Worm (Caenorhabditis elegans) whole organism, L2 larva: ENCODE measurements around the gene lido-15.

Experiments
- C34F6.9 ChIP-seq: fragments of 150-350 bp; optimal IDR thresholded peaks from 2 replicates; lab custom pipeline; 2014; ENCODE audit warnings: missing biosample characterization, missing genetic modification characterization
- F13H6.1 ChIP-seq: sonication (generic microtip); optimal IDR thresholded peaks from 2 replicates; lab custom pipeline; 2016; ENCODE audit warnings: missing genetic modification characterization, missing compliant biosample characterization
- Y55F3AM.14 ChIP-seq: fragments of 200-800 bp; sonication (Bioruptor generic); optimal IDR thresholded peaks from 2 replicates; lab custom pipeline; 2018; ENCODE audit warnings: mild to moderate bottlenecking, missing genetic modification characterization, missing compliant biosample characterization
- ZK546.5 ChIP-seq: sonication (generic microtip); optimal IDR thresholded peaks from 2 replicates; lab custom pipeline; 2017; ENCODE audit warnings: missing biosample characterization, missing genetic modification characterization
- alr-1 ChIP-seq: fragments of 150-350 bp; optimal IDR thresholded peaks from 2 replicates; lab custom pipeline; 2014; ENCODE audit warnings: missing biosample characterization, missing genetic modification characterization
- aly-2 ChIP-seq: fragments of 150-350 bp; optimal IDR thresholded peaks from 2 replicates; lab custom pipeline; 2014; ENCODE audit warnings: missing biosample characterization, missing genetic modification characterization
- ama-1 ChIP-seq: fragments of 150-350 bp; optimal IDR thresholded peaks from 2 replicates; lab custom pipeline; 2018; ENCODE audit warnings: inconsistent platforms
- blmp-1 ChIP-seq: sonication (generic microtip); optimal IDR thresholded peaks from 2 replicates; lab custom pipeline; 2017; ENCODE audit warnings: missing genetic modification characterization, mild to moderate bottlenecking, missing compliant biosample characterization, antibody characterized with exemption, moderate library complexity; ENCODE audit not compliant: insufficient read depth
- ceh-16 ChIP-seq: fragments of 150-350 bp; optimal IDR thresholded peaks from 2 replicates; lab custom pipeline; 2014; ENCODE audit warnings: missing biosample characterization, missing genetic modification characterization
- ceh-82 ChIP-seq: fragments of 150-350 bp; optimal IDR thresholded peaks from 2 replicates; lab custom pipeline; 2014; ENCODE audit warnings: missing biosample characterization, missing genetic modification characterization
- crh-2 ChIP-seq: sonication (generic microtip); optimal IDR thresholded peaks from 2 replicates; lab custom pipeline; 2017; ENCODE audit warnings: missing biosample characterization, missing genetic modification characterization
- dmd-4 ChIP-seq: sonication (generic microtip); optimal IDR thresholded peaks from 2 replicates; lab custom pipeline; 2017; ENCODE audit warnings: missing biosample characterization, missing genetic modification characterization
- egl-27 ChIP-seq: sonication (generic microtip); optimal IDR thresholded peaks from 3 replicates; lab custom pipeline; 2017; ENCODE audit warnings: missing biosample characterization, missing genetic modification reagents, missing genetic modification characterization
- elt-1 ChIP-seq: fragments of 150-350 bp; optimal IDR thresholded peaks from 2 replicates; lab custom pipeline; 2014; ENCODE audit warnings: missing biosample characterization, missing genetic modification characterization
- elt-3 ChIP-seq: sonication (generic microtip); optimal IDR thresholded peaks from 2 replicates; lab custom pipeline; 2017; ENCODE audit warnings: missing biosample characterization, missing genetic modification characterization
- fos-1 ChIP-seq: fragments of 150-350 bp; optimal IDR thresholded peaks from 2 replicates; lab custom pipeline; 2014; ENCODE audit warnings: missing biosample characterization, missing genetic modification characterization
- gmeb-1 ChIP-seq: fragments of 150-350 bp; optimal IDR thresholded peaks from 2 replicates; lab custom pipeline; 2014; ENCODE audit warnings: missing biosample characterization, missing genetic modification characterization
- lin-11 ChIP-seq: fragments of 150-350 bp; sonication (generic microtip); optimal IDR thresholded peaks from 2 replicates; lab custom pipeline; 2014; ENCODE audit warnings: missing biosample characterization, missing genetic modification characterization, inconsistent platforms, mixed read lengths
- lin-13 ChIP-seq: fragments of 150-350 bp; optimal IDR thresholded peaks from 2 replicates; lab custom pipeline; 2014; ENCODE audit warnings: missing biosample characterization, missing genetic modification reagents, missing genetic modification characterization
- lin-39 ChIP-seq: fragments of 150-350 bp; optimal IDR thresholded peaks from 2 replicates; lab custom pipeline; 2014; ENCODE audit warnings: missing biosample characterization, missing genetic modification reagents, missing genetic modification characterization
- lsy-2 ChIP-seq, 2 experiments: fragments of 150-350 bp in 1 of 2; sonication (generic microtip) in 1 of 2; optimal IDR thresholded peaks; 2 replicates each; lab custom pipeline; 2014 to 2017; ENCODE audit warnings: missing biosample characterization in 2 of 2, missing genetic modification characterization in 2 of 2
- mab-5 ChIP-seq: fragments of 150-350 bp; optimal IDR thresholded peaks from 2 replicates; lab custom pipeline; 2014; ENCODE audit warnings: missing biosample characterization, missing genetic modification characterization
- mbf-1 ChIP-seq: sonication (generic microtip); optimal IDR thresholded peaks from 2 replicates; lab custom pipeline; 2017; ENCODE audit warnings: missing biosample characterization, missing genetic modification characterization
- mdl-1 ChIP-seq, 2 experiments: fragments of 150-350 bp in 1 of 2; sonication (generic microtip) in 1 of 2; optimal IDR thresholded peaks; 2 replicates each; lab custom pipeline; 2017; ENCODE audit warnings: missing biosample characterization in 2 of 2, missing genetic modification characterization in 2 of 2
- nhr-10 ChIP-seq: sonication (generic microtip); optimal IDR thresholded peaks from 2 replicates; lab custom pipeline; 2017; ENCODE audit warnings: missing biosample characterization, missing genetic modification characterization
- nhr-11 ChIP-seq: fragments of 150-350 bp; optimal IDR thresholded peaks from 2 replicates; lab custom pipeline; 2014; ENCODE audit warnings: missing biosample characterization, missing genetic modification characterization
- nhr-12 ChIP-seq: fragments of 150-350 bp; optimal IDR thresholded peaks from 2 replicates; lab custom pipeline; 2014; ENCODE audit warnings: missing biosample characterization, missing genetic modification characterization
- nhr-129 ChIP-seq: fragments of 150-350 bp; optimal IDR thresholded peaks from 2 replicates; lab custom pipeline; 2014; ENCODE audit warnings: missing biosample characterization, missing genetic modification characterization
- nhr-23 ChIP-seq: fragments of 150-350 bp; optimal IDR thresholded peaks from 2 replicates; lab custom pipeline; 2014; ENCODE audit warnings: missing biosample characterization, missing genetic modification reagents, missing genetic modification characterization
- nhr-237 ChIP-seq: fragments of 150-350 bp; optimal IDR thresholded peaks from 2 replicates; lab custom pipeline; 2014; ENCODE audit warnings: missing biosample characterization, missing genetic modification characterization
- nhr-25 ChIP-seq: fragments of 150-350 bp; sonication (generic microtip); optimal IDR thresholded peaks from 3 replicates; lab custom pipeline; 2014; ENCODE audit warnings: missing biosample characterization, missing genetic modification characterization
- nhr-6 ChIP-seq: fragments of 150-350 bp; optimal IDR thresholded peaks from 2 replicates; lab custom pipeline; 2014; ENCODE audit warnings: missing biosample characterization, missing genetic modification characterization
- nhr-77 ChIP-seq: fragments of 150-350 bp; optimal IDR thresholded peaks from 2 replicates; lab custom pipeline; 2014; ENCODE audit warnings: missing biosample characterization, missing genetic modification characterization
- peb-1 ChIP-seq: fragments of 150-350 bp; optimal IDR thresholded peaks from 2 replicates; lab custom pipeline; 2014; ENCODE audit warnings: missing biosample characterization, missing genetic modification characterization
- sem-4 ChIP-seq: fragments of 150-350 bp; optimal IDR thresholded peaks from 2 replicates; lab custom pipeline; 2014; ENCODE audit warnings: missing biosample characterization, missing genetic modification reagents, missing genetic modification characterization
- skn-1 ChIP-seq: sonication (generic microtip); optimal IDR thresholded peaks from 2 replicates; lab custom pipeline; 2017; ENCODE audit warnings: missing biosample characterization, missing genetic modification characterization
- sma-3 ChIP-seq: sonication (generic microtip); optimal IDR thresholded peaks from 2 replicates; lab custom pipeline; 2016; ENCODE audit warnings: missing genetic modification reagents, missing genetic modification characterization, missing compliant biosample characterization
- sma-9 ChIP-seq, 2 experiments: fragments of 150-350 bp in 1 of 2; sonication (generic microtip) in 1 of 2; optimal IDR thresholded peaks; 2 replicates each; lab custom pipeline; 2014 to 2016; ENCODE audit warnings: missing genetic modification characterization in 2 of 2, mild to moderate bottlenecking in 1 of 2, missing biosample characterization in 1 of 2, missing compliant biosample characterization in 1 of 2, missing genetic modification reagents in 1 of 2, moderate library complexity in 1 of 2
- snpc-4 ChIP-seq: fragments of 150-350 bp; optimal IDR thresholded peaks from 2 replicates; lab custom pipeline; 2014; ENCODE audit warnings: missing biosample characterization, missing genetic modification characterization
- unc-39 ChIP-seq: fragments of 150-350 bp; optimal IDR thresholded peaks from 2 replicates; lab custom pipeline; 2014; ENCODE audit warnings: missing biosample characterization, missing genetic modification characterization
- unc-55 ChIP-seq: fragments of 150-350 bp; sonication (generic microtip); optimal IDR thresholded peaks from 3 replicates; lab custom pipeline; 2014; ENCODE audit warnings: missing biosample characterization, missing genetic modification reagents, missing genetic modification characterization
- unc-62 ChIP-seq: fragments of 150-350 bp; optimal IDR thresholded peaks from 2 replicates; lab custom pipeline; 2014; ENCODE audit warnings: missing biosample characterization, missing genetic modification reagents, missing genetic modification characterization
- zag-1 ChIP-seq: fragments of 150-350 bp; optimal IDR thresholded peaks from 2 replicates; lab custom pipeline; 2014; ENCODE audit warnings: missing biosample characterization, missing genetic modification characterization
- ztf-1 ChIP-seq: fragments of 200-800 bp; sonication (Bioruptor generic); conservative IDR thresholded peaks from 2 replicates; pipeline ENCODE4 v1.3.6; 2022; ENCODE audit warnings: missing genetic modification characterization, missing compliant biosample characterization
- ztf-11 ChIP-seq: sonication (generic microtip); optimal IDR thresholded peaks from 2 replicates; lab custom pipeline; 2017; ENCODE audit warnings: missing biosample characterization, missing genetic modification characterization
- ztf-4 ChIP-seq: fragments of 150-350 bp; optimal IDR thresholded peaks from 2 replicates; lab custom pipeline; 2014; ENCODE audit warnings: missing biosample characterization, missing genetic modification characterization

Gene lido-15

DNA sequence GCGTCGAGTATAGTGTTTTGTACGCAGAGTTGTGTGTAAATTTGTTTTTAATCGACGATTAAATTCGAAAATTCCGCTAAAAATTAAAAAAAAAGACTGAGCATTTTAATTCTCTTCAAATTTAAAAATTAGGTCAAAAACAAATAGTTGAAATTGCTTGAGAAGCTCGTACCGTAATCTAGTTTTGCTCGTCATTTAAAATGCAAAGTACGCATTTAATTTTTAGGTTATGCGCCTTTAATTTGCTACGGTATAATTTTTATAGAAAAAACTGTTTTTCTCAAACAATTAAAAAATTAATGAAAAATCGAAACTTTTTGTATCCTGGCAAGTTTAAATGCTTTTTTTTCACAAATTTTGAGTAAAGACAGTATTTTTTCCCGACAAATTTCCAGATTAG, 3.4 kb upstream of the lido-15 start:
- TF ChIP-seq sma-3 (GFP tag; lab: Kevin White, UChicago): no peak
- no peak for TF ChIP-seq nhr-25 (tag; lab: Kevin White, UChicago)
- no peak for TF ChIP-seq mab-5 (tag; lab: Kevin White, UChicago)
- TF ChIP-seq, all 48 proteins: peak for 0

ce11 chrII:3810550-3810949, 1.5 kb upstream of the lido-15 start:
- TF ChIP-seq gmeb-1 (tag; lab: Kevin White, UChicago) (peak; percentile 40), unc-55 (GFP tag; lab: Kevin White, UChicago) (peak; percentile 40), nhr-10 (no peak), lin-13 (peak; percentile 39), ztf-1 (no peak), elt-3 (tag; lab: Kevin White, UChicago) (no peak), ceh-82 (tag; lab: Kevin White, UChicago) (no peak), unc-62 (GFP tag; lab: Kevin White, UChicago) (no peak), mbf-1 (tag; lab: Kevin White, UChicago) (no peak), crh-2 (tag; lab: Kevin White, UChicago) (peak; percentile 61), dmd-4 (no peak), nhr-11 (tag; lab: Kevin White, UChicago) (no peak), mdl-1 (tag; optimal IDR thresholded peaks at IDR 0.05; lab: Kevin White, UChicago) (no peak), nhr-23 (tag; lab: Kevin White, UChicago) (no peak), snpc-4 (tag; lab: Kevin White, UChicago) (no peak), nhr-6 (tag; lab: Kevin White, UChicago) (no peak), egl-27 (tag; lab: Kevin White, UChicago) (no peak), C34F6.9 (tag; lab: Kevin White, UChicago) (peak; percentile 68), nhr-77 (tag; lab: Kevin White, UChicago) (no peak), F13H6.1 (tag; lab: Kevin White, UChicago) (peak; percentile 70), blmp-1 (tag; lab: Kevin White, UChicago) (no peak), aly-2 (no peak), nhr-129 (tag; lab: Kevin White, UChicago) (no peak), nhr-25 (tag; lab: Kevin White, UChicago) (no peak), sma-9 (GFP tag; optimal IDR thresholded peaks at IDR 0.05; lab: Kevin White, UChicago) (peak; percentile 10), sma-9 (tag; optimal IDR thresholded peaks at IDR 0.05; lab: Kevin White, UChicago) (no peak), sma-3 (GFP tag; lab: Kevin White, UChicago) (peak; percentile 23), sem-4 (no peak), Y55F3AM.14 (GFP tag; lab: Kevin White, UChicago) (no peak), skn-1 (tag; lab: Kevin White, UChicago) (no peak), ZK546.5 (tag; lab: Kevin White, UChicago) (no peak), nhr-12 (no peak), zag-1 (tag; lab: Kevin White, UChicago) (no peak), ztf-4 (tag; lab: Kevin White, UChicago) (no peak), alr-1 (tag; lab: Kevin White, UChicago) (no peak), fos-1 (peak; percentile 44), peb-1 (tag; lab: Kevin White, UChicago) (no peak), nhr-237 (no peak), ama-1 (no peak), elt-1 (no peak), ceh-16 (tag; lab: Kevin White, UChicago) (no peak), mab-5 (tag; lab: Kevin White, UChicago) (no peak), lin-39 (tag; lab: Kevin White, UChicago) (no peak), unc-39 (tag; lab: Kevin White, UChicago) (no peak), ztf-11 (tag; lab: Kevin White, UChicago) (no peak), lsy-2 (tag; optimal IDR thresholded peaks at IDR 0.05; lab: Kevin White, UChicago) (peak in 1 of 2 experiments; percentile 59), lin-11 (tag; lab: Kevin White, UChicago) (no peak)
- TF ChIP-seq, all 48 proteins: peak for 10
